Worm (Caenorhabditis elegans) whole organism, L2 larva: Measurements from ENCODE around the gene pei-1.

Experiments used
- aly-2 ChIP-seq: fragments of 150-350 bp; optimal IDR thresholded peaks from 2 replicates; lab custom pipeline; 2014; ENCODE audit warnings: missing biosample characterization, missing genetic modification characterization
- ama-1 ChIP-seq: fragments of 150-350 bp; optimal IDR thresholded peaks from 2 replicates; lab custom pipeline; 2018; ENCODE audit warnings: inconsistent platforms
- egl-27 ChIP-seq: sonication (generic microtip); optimal IDR thresholded peaks from 3 replicates; lab custom pipeline; 2017; ENCODE audit warnings: missing biosample characterization, missing genetic modification reagents, missing genetic modification characterization
- unc-62 ChIP-seq: fragments of 150-350 bp; optimal IDR thresholded peaks from 2 replicates; lab custom pipeline; 2014; ENCODE audit warnings: missing biosample characterization, missing genetic modification reagents, missing genetic modification characterization

ce11 chrIV:9584352-9584751 is 8.0 kb downstream of the pei-1 start:
- TF ChIP-seq ama-1 (lab: Kevin White, UChicago) (no peak), unc-62 (GFP tag; lab: Kevin White, UChicago) (no peak), aly-2 (tag; lab: Kevin White, UChicago) (no peak), egl-27 (tag; lab: Kevin White, UChicago) (no peak)
